Worm (Caenorhabditis elegans): ENCODE results near the gene F25E5.2.

DNA sequence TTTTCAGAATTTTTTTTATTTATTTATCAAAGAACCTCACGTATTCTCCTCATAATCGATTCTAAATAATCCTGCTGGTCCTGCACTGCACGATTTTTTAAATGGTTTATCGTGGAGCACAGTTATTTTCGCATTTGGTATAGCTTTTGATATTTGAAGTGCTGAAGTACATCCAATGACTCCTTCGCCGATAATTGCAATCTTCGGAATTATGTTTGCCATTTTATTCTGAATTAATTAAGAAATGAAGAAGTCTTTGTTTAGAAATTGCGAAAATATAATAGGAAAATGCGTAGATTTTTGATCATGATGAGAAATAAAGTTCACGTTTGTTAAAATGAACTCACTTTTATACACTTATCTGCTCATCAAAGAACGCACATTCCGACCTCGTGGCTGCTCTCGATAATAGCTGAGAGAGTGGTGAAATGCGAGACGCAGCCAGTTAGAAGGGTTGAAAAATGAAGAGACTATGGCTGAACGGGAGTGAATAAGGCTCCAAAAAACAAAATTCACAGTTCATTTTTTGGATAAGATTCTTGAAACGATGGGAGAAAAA, 20.2 kb upstream of the F25E5.2 start:
- TF ChIP-seq flt-1 (GFP tag; IDR thresholded peaks at IDR 0.05) = no peak
- TF ChIP-seq med-1 (GFP tag; optimal IDR thresholded peaks at IDR 0.05; ENCODE audit: insufficient read depth) = no peak
- no peak for TF ChIP-seq klf-2 (GFP tag; conservative IDR thresholded peaks at IDR 0.05)
- TF ChIP-seq tab-1 (GFP tag; IDR thresholded peaks at IDR 0.05) = no peak
- no peak for TF ChIP-seq ztf-23 (GFP tag; IDR thresholded peaks at IDR 0.05)
- no peak for TF ChIP-seq ref-1 (GFP tag; conservative IDR thresholded peaks at IDR 0.05)
- no peak for TF ChIP-seq ztf-29 (GFP tag; IDR thresholded peaks at IDR 0.05)
- TF ChIP-seq cog-1 (tag; optimal IDR thresholded peaks at IDR 0.05) = no peak

All from whole organism, midembryonic.